Worm (Caenorhabditis elegans) whole organism, dauer: ENCODE results near the gene clec-227.
"Not testable (repeated sequence)": the region's sequence is repeated elsewhere in the genome, so short reads cannot be mapped to it uniquely, and the experiment has no call there.

ENCODE experiments used
- unc-62 ChIP-seq: sonication (generic microtip); optimal IDR thresholded peaks from 2 replicates; lab custom pipeline; 2017; ENCODE audit warnings: missing biosample characterization, missing genetic modification reagents, missing genetic modification characterization

clec-227 gene

ce11 chrV:14456626-14457025, 15.7 kb upstream of the clec-227 start, which contains the start of gene bmk-1:
bmk-1 (minus strand) TSS chrV:14456984.
- no peak for TF ChIP-seq unc-62 (GFP tag; lab: Kevin White, UChicago)

ce11 chrV:14457070-14457469, 15.3 kb upstream of the clec-227 start, which contains the start of gene coh-3:
coh-3 (plus strand) TSS chrV:14457422.
- no peak for TF ChIP-seq unc-62 (GFP tag; lab: Kevin White, UChicago)

ce11 chrV:14460122-14460521, 12.2 kb upstream of the clec-227 start:
- TF ChIP-seq unc-62 (GFP tag; lab: Kevin White, UChicago): no peak

- no peak for TF ChIP-seq unc-62 (GFP tag; lab: Kevin White, UChicago)
These were observed 11.7 kb upstream of the clec-227 start, which contains the start of gene F08H9.2 for ce11 chrV:14460615-14461102. F08H9.2 (plus strand) TSS chrV:14460665.

DNA sequence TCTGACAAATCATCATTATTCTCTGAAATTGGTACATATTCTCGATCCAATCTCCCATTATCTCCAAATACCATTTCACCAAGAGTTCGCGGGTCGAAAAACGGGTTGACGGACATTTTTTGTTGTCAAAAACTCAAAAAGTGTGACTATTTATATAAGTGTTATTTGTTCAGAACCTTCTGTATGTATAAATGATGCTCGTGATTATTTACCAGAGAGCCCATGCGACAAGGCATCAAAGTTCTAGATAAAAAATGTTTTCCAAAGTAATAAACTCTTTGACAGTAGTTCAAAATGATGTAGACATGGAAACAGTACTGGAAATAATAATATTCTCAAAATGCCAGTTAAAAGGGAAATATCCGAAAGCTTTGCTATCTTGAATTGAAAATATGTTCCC, 9.7 kb upstream of the clec-227 start:
- no peak for TF ChIP-seq unc-62 (GFP tag; lab: Kevin White, UChicago)

DNA sequence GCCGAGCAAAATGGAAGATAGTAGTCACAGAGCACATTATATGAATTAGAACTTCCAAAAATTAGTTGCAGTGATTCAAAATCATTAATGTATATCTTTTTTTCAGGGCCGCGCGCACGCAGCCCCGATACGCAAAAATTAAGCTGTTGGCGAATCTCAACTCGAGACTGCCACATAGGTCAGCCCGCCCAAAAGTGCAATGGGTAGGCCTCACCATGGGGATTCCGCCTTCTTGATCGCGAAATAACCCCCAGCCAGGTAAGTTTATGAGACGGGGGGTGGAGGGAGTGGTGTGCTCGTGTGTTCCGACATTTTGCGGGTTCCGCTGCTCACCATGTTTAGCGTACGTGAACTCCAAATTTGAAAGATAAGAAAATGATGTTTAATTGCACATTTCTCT, 9.2 kb upstream of the clec-227 start, which contains the start of gene F08H9.3:
Gene F08H9.3 (minus strand): TSS at position 252 of the 400 bp plus-strand sequence.
- not testable (repeated sequence) for TF ChIP-seq unc-62 (GFP tag; lab: Kevin White, UChicago)

DNA sequence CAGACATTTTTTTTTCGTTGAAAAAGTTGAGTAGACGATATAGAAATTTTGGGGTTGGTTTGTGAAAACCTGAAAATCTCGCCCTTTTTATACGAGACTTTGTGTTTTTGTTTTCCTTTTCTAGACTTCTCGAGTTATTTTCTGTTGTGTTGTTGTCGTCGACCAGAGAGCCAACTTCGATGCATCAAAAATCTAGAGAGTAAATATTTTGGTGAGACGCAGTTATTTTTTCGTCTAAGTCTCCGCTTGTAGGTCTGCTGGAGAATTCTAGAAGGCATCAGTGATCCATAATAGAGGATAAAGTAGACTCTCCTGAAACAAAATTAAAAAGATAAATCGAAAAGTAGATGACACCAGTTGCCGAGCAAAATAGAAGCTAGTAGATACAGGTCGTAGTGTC, 8.0 kb upstream of the clec-227 start, which contains the start of gene F08H9.4:
Gene F08H9.4 (minus strand): TSS at position 61 of the 400 bp plus-strand sequence.
- TF ChIP-seq unc-62 (GFP tag; lab: Kevin White, UChicago): no peak

- no peak for TF ChIP-seq unc-62 (GFP tag; lab: Kevin White, UChicago)
These were observed 4.0 kb upstream of the clec-227 start, which contains the start of gene srz-97 for ce11 chrV:14468196-14468874. srz-97 (minus strand) TSS chrV:14468246.

ce11 chrV:14468931-14469330, 3.4 kb upstream of the clec-227 start, which contains the start of gene clec-57:
clec-57 (plus strand) TSS chrV:14469231.
- no peak for TF ChIP-seq unc-62 (GFP tag; lab: Kevin White, UChicago)

DNA sequence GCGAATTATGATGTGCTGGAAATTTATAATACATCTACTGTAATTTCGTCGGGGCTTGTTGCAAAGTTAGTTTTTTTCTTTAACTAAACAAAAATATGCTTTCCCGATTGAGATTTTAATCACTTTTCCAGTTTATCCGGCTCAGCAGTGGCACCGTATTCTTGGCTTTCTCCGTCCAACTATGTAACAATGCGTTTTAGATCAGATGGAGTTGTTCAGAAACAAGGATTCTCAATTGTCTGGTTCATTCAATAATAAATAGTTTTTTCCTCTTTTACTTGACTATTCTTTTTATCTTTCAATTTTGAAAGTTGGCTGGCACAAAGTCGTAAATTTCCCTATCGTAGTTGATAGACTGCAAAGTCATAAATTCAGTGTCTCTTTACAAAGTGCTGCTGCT, 1.8 kb downstream of the clec-227 start, which contains the start of gene clec-56:
Gene clec-56 (plus strand): TSS at position 301 of the 400 bp plus-strand sequence.
- no peak for TF ChIP-seq unc-62 (GFP tag; lab: Kevin White, UChicago)

- no peak for TF ChIP-seq unc-62 (GFP tag; lab: Kevin White, UChicago)
These were observed 4.4 kb downstream of the clec-227 start, which contains the start of gene clec-54 for ce11 chrV:14476680-14477079. clec-54 (plus strand) TSS chrV:14476903.

ce11 chrV:14478979-14479378, 6.7 kb downstream of the clec-227 start, which contains the start of gene clec-55:
clec-55 (plus strand) TSS chrV:14479279.
- TF ChIP-seq unc-62 (GFP tag; lab: Kevin White, UChicago): no peak

ce11 chrV:14480533-14480932, 8.2 kb downstream of the clec-227 start:
- no peak for TF ChIP-seq unc-62 (GFP tag; lab: Kevin White, UChicago)

DNA sequence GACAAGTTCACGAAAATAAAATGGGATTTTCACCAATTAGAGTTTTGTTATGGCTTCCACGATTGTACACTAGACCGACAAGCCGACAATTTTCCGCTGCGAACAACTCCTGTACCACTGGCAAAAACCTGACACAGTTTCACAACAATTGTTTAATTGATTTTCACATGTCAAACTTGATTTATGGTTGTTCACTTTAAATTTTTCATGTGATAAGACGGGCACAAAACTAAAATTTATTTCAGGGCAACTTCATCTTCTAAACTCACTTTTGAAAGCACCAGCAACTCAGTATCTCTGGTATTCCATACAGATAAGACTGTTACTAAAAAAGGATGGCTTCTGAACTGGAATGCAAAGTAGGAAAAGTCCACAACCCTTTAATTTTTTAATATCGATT, 9.1 kb downstream of the clec-227 start, which contains the start of gene R02D5.7:
Gene R02D5.7 (minus strand): TSS at position 101 of the 400 bp plus-strand sequence.
- TF ChIP-seq unc-62 (GFP tag; lab: Kevin White, UChicago): no peak

ce11 chrV:14481987-14482386, 9.7 kb downstream of the clec-227 start, which contains the start of gene R02D5.10:
R02D5.10 (plus strand) TSS chrV:14482287.
- TF ChIP-seq unc-62 (GFP tag; lab: Kevin White, UChicago): no peak

DNA sequence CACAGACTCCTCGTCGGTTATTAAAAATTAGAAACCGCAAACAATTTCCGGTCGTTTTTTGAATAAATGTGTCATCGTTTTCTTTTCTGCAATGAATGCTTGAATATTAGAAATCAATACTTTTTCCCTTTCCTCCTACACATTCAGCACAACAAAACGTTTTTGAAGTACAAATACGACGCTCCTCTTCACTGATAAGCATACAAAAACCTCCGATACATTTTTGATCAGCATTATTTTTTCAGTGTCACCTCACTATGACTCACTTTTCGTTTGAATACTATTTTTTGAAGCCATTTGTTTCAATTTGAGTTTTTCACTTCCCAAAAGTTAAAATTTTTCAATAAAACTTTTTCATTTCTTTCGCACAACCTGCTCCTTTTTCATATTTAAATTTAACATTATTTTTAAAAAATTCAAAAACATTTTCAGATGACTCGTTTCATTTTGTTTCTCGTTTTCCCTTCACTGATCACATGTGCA, 10.4 kb downstream of the clec-227 start, which contains the start of gene R02D5.3:
Gene R02D5.3 (plus strand): TSS at position 433 of the 483 bp plus-strand sequence.
- TF ChIP-seq unc-62 (GFP tag; lab: Kevin White, UChicago): no peak
